Fruit fly (Drosophila melanogaster): ENCODE measurements around the gene CG7878.

DNA sequence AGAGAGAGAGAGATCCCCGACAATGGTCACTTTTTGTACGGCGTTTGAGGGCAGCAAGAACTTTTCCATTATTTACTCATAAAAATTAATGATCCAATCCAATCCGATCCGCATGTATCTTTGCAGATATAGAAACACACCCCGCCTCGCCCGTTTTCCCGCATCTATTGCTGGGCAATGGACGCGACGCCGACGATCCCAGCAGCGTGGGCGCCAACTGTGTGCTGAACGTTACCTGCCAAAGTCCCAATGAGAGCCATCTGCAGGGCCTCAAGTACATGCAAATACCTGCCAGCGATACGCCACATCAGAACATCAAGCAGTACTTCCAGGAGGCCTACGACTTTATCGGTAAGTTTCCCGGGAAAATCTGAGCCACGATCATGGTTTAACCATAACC is 11.6 kb upstream of the CG7878 start:
- TF ChIP-seq CG8478 (optimal IDR thresholded peaks at IDR 0.05) = no peak
- no peak for TF ChIP-seq CTCF (optimal IDR thresholded peaks at IDR 0.05)
